Fruit fly (Drosophila melanogaster): ENCODE results near the gene CG13004.

CG13004 gene

DNA sequence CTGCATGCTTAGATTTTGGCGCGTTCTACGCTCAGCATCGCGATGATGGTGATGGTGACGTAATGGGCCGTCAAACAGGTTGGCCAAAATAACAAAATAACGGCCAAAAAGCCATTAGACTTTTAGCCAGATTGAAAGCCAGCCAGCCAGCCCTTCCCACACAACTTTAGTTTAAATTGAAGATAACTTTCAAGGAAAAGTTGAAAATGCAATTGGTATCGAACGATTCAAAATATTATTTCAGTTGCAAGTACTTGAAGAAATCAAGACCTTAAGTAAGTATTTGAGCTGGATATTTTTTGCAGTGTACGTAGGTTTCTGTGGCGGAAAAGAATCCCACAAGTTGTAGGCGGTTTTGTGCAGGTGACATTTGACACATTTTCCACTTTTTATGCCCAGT is 54.3 kb downstream of the CG13004 start (continued):
- TF ChIP-seq MBD-R2 (GFP tag; IDR thresholded peaks at IDR 0.05) (no peak), C15 (GFP tag; IDR thresholded peaks at IDR 0.05) (no peak), ems (GFP tag; optimal IDR thresholded peaks at IDR 0.05) (no peak), CG8290 (GFP tag; optimal IDR thresholded peaks at IDR 0.05) (no peak), CG8290 (tag; optimal IDR thresholded peaks at IDR 0.05) (peak in 1 of 2 experiments; percentile 69), CG9727 (GFP tag; optimal IDR thresholded peaks at IDR 0.05) (no peak), CG5953 (GFP tag; IDR thresholded peaks at IDR 0.05) (no peak), Chrac-16 (GFP tag; optimal IDR thresholded peaks at IDR 0.05) (no peak), CG6765 (GFP tag; optimal IDR thresholded peaks at IDR 0.05) (no peak), CG1233 (GFP tag; optimal IDR thresholded peaks at IDR 0.05) (no peak), fd3F (GFP tag; optimal IDR thresholded peaks at IDR 0.05) (peak; percentile 16), TFAM (GFP tag; optimal IDR thresholded peaks at IDR 0.05) (no peak), Doc3 (GFP tag; IDR thresholded peaks at IDR 0.05; ENCODE audit: partially characterized antibody) (no peak), bab2 (GFP tag; optimal IDR thresholded peaks at IDR 0.05) (peak; percentile 27), ken (GFP tag; IDR thresholded peaks at IDR 0.05) (no peak), phol (tag; optimal IDR thresholded peaks at IDR 0.05) (peak; percentile 11), CG13123 (GFP tag; optimal IDR thresholded peaks at IDR 0.05) (no peak), CG11504 (tag; optimal IDR thresholded peaks at IDR 0.05) (peak; percentile 37), CG14710 (tag; optimal IDR thresholded peaks at IDR 0.05) (no peak), CG11696 (GFP tag; IDR thresholded peaks at IDR 0.05) (peak; percentile 19; the same call in 1 of the 2 replicates), knrl (GFP tag; IDR thresholded peaks at IDR 0.05; ENCODE audit: partially characterized antibody) (no peak), gem (tag; optimal IDR thresholded peaks at IDR 0.05) (peak; percentile 51), lov (optimal IDR thresholded peaks at IDR 0.05) (no peak), lov (GFP tag; IDR thresholded peaks at IDR 0.05) (no peak), Atf6 (GFP tag; IDR thresholded peaks at IDR 0.05) (peak; percentile 59), CG12071 (GFP tag; optimal IDR thresholded peaks at IDR 0.05) (peak; percentile 13), pnt (GFP tag; optimal IDR thresholded peaks at IDR 0.05) (peak; percentile 27), sr (GFP tag; IDR thresholded peaks at IDR 0.05) (no peak; the same call in 2 of the 3 replicates), CG8281 (tag; optimal IDR thresholded peaks at IDR 0.05) (no peak), sens-2 (GFP tag; IDR thresholded peaks at IDR 0.05) (no peak), CG13775 (GFP tag; optimal IDR thresholded peaks at IDR 0.05) (no peak), CG17385 (GFP tag; optimal IDR thresholded peaks at IDR 0.05) (peak; percentile 6), CG34422 (GFP tag; IDR thresholded peaks at IDR 0.05) (peak; percentile 40; the same call in 1 of the 3 replicates), chm (GFP tag; IDR thresholded peaks at IDR 0.05) (0 out of 2 replicates have a peak, but pooled peaks have one; percentile 9), CG9797 (GFP tag; optimal IDR thresholded peaks at IDR 0.05) (no peak), CG4404 (GFP tag; IDR thresholded peaks at IDR 0.05) (0 out of 2 replicates have a peak, but pooled peaks have one; percentile 11), tap (tag; optimal IDR thresholded peaks at IDR 0.05) (no peak), grau (tag; optimal IDR thresholded peaks at IDR 0.05) (peak; percentile 43), CG6254 (GFP tag; optimal IDR thresholded peaks at IDR 0.05) (no peak), CG18619 (GFP tag; optimal IDR thresholded peaks at IDR 0.05) (no peak), wor (GFP tag; IDR thresholded peaks at IDR 0.05) (no peak), CG31441 (GFP tag; IDR thresholded peaks at IDR 0.05) (no peak), Dbx (GFP tag; IDR thresholded peaks at IDR 0.05) (0 out of 3 replicates have a peak, but pooled peaks have one; percentile 47), CG3995 (GFP tag; optimal IDR thresholded peaks at IDR 0.05) (no peak), row (GFP tag; IDR thresholded peaks at IDR 0.05) (peak; percentile 32; the same call in 1 of the 3 replicates), al (GFP tag; IDR thresholded peaks at IDR 0.05) (peak; percentile 30; the same call in 1 of the 2 replicates), CG10366 (GFP tag; IDR thresholded peaks at IDR 0.05) (no peak), Six4 (GFP tag; optimal IDR thresholded peaks at IDR 0.05) (no peak), slp2 (GFP tag; optimal IDR thresholded peaks at IDR 0.05) (no peak), zen (tag; optimal IDR thresholded peaks at IDR 0.05) (no peak), Sin3A (optimal IDR thresholded peaks at IDR 0.05) (no peak), NfI (GFP tag; optimal IDR thresholded peaks at IDR 0.05) (no peak), bigmax (GFP tag; optimal IDR thresholded peaks at IDR 0.05) (no peak)

All from whole organism, embryonic.